Fruit fly (Drosophila melanogaster) whole organism, embryonic: ENCODE measurements around the gene Atx-1.
A peak's percentile ranks its signal among the peaks of the same experiment; 100 is the strongest.

Source experiments
- Abd-B ChIP-seq: fragments of 200-800 bp; sonication (Bioruptor generic); optimal IDR thresholded peaks from 2 replicates; lab custom pipeline; 2018; ENCODE audit warnings: missing biosample characterization, mild to moderate bottlenecking, missing genetic modification characterization, moderate library complexity
- Ada2b ChIP-seq: fragments of 200-800 bp; sonication (Bioruptor generic); IDR thresholded peaks from 2 replicates; pipeline ENCODE4 v1.3.6; 2022; ENCODE audit warnings: missing biosample characterization, missing genetic modification characterization
- Adf1 ChIP-seq: fragments of 200-800 bp; sonication (Bioruptor generic); IDR thresholded peaks from 2 replicates; pipeline ENCODE4 v1.3.6; 2022; ENCODE audit warnings: missing biosample characterization, missing genetic modification characterization
- Awh ChIP-seq: fragments of 200-800 bp; sonication (Bioruptor generic); IDR thresholded peaks from 2 replicates; pipeline ENCODE4, ENCODE4 v1.3.6; 2022; ENCODE audit warnings: missing biosample characterization, missing genetic modification characterization
- Bdp1 ChIP-seq: fragments of 200-800 bp; sonication (Bioruptor generic); optimal IDR thresholded peaks from 3 replicates; lab custom pipeline; 2016; ENCODE audit warnings: missing biosample characterization, missing genetic modification characterization
- CG10979 ChIP-seq: fragments of 200-800 bp; sonication (Bioruptor generic); optimal IDR thresholded peaks from 2 replicates; lab custom pipeline; 2018; ENCODE audit warnings: missing biosample characterization, mild to moderate bottlenecking, missing genetic modification characterization, moderate library complexity
- CG11085 ChIP-seq: fragments of 200-800 bp; sonication (Bioruptor generic); IDR thresholded peaks from 2 replicates; pipeline ENCODE4 v1.3.6; 2022; ENCODE audit warnings: missing biosample characterization, missing genetic modification characterization
- CG11456 ChIP-seq: fragments of 200-800 bp; sonication (Bioruptor generic); IDR thresholded peaks from 3 replicates; pipeline ENCODE4 v1.3.6; 2022; ENCODE audit warnings: missing biosample characterization, missing genetic modification characterization
- CG11560 ChIP-seq: fragments of 200-800 bp; sonication (Bioruptor generic); IDR thresholded peaks from 3 replicates; pipeline ENCODE4 v1.3.6; 2022; ENCODE audit warnings: missing biosample characterization, missing genetic modification characterization
- CG16815 ChIP-seq: fragments of 200-800 bp; sonication (Bioruptor generic); optimal IDR thresholded peaks from 3 replicates; lab custom pipeline; 2017; ENCODE audit warnings: missing biosample characterization, mild to moderate bottlenecking, missing genetic modification characterization
- CG18764 ChIP-seq: fragments of 200-800 bp; sonication (Bioruptor generic); optimal IDR thresholded peaks from 3 replicates; lab custom pipeline; 2016; ENCODE audit warnings: missing biosample characterization, missing genetic modification characterization
- CG31365 ChIP-seq: fragments of 200-800 bp; sonication (Bioruptor generic); optimal IDR thresholded peaks from 2 replicates; lab custom pipeline; 2018; ENCODE audit warnings: missing biosample characterization, mild to moderate bottlenecking, missing genetic modification characterization
- CG7928 ChIP-seq: fragments of 200-800 bp; sonication (Bioruptor generic); optimal IDR thresholded peaks from 2 replicates; lab custom pipeline; 2017; ENCODE audit warnings: missing biosample characterization, mild to moderate bottlenecking, missing genetic modification characterization
- CG7987 ChIP-seq: fragments of 200-800 bp; sonication (Bioruptor generic); optimal IDR thresholded peaks from 2 replicates; lab custom pipeline; 2018; ENCODE audit warnings: missing biosample characterization, mild to moderate bottlenecking, missing genetic modification characterization, moderate library complexity
- CoRest ChIP-seq: fragments of 200-800 bp; sonication (Bioruptor generic); optimal IDR thresholded peaks from 3 replicates; lab custom pipeline; 2018; ENCODE audit warnings: missing biosample characterization, mild to moderate bottlenecking, missing genetic modification characterization, moderate library complexity
- Dad ChIP-seq: fragments of 200-800 bp; sonication (Bioruptor generic); optimal IDR thresholded peaks from 3 replicates; lab custom pipeline; 2016; ENCODE audit warnings: missing biosample characterization, missing genetic modification characterization
- Dbx ChIP-seq: fragments of 200-800 bp; sonication (Bioruptor generic); IDR thresholded peaks from 3 replicates; pipeline ENCODE4 v1.3.6; 2022; ENCODE audit warnings: missing biosample characterization, missing genetic modification characterization
- Dek ChIP-seq: fragments of 200-800 bp; sonication (Bioruptor generic); optimal IDR thresholded peaks from 3 replicates; lab custom pipeline; 2019; ENCODE audit warnings: missing biosample characterization, mild to moderate bottlenecking, missing genetic modification characterization, moderate library complexity
- Ets65A ChIP-seq: fragments of 200-800 bp; sonication (Bioruptor generic); peaks from one replicate; lab custom pipeline; 2016; ENCODE audit warnings: missing biosample characterization, missing genetic modification characterization
- MESR4 ChIP-seq: fragments of 200-800 bp; sonication (Bioruptor generic); optimal IDR thresholded peaks from 2 replicates; lab custom pipeline; 2018; ENCODE audit warnings: missing biosample characterization, mild to moderate bottlenecking, missing genetic modification characterization, moderate library complexity
- Mad ChIP-seq: fragments of 200-800 bp; sonication (Bioruptor generic); optimal IDR thresholded peaks from 2 replicates; lab custom pipeline; 2016; ENCODE audit warnings: missing biosample characterization, missing genetic modification characterization
- Mrtf ChIP-seq: fragments of 200-800 bp; sonication (Bioruptor generic); IDR thresholded peaks from 3 replicates; pipeline ENCODE4 v1.3.6; 2022; ENCODE audit warnings: missing biosample characterization, missing genetic modification characterization
- NFAT ChIP-seq: fragments of 200-800 bp; sonication (Bioruptor generic); IDR thresholded peaks from 2 replicates; pipeline ENCODE4 v1.3.6; 2022; ENCODE audit warnings: missing biosample characterization, missing genetic modification characterization
- PHDP ChIP-seq: fragments of 200-800 bp; sonication (Bioruptor generic); optimal IDR thresholded peaks from 3 replicates; lab custom pipeline; 2018; ENCODE audit warnings: missing biosample characterization, mild to moderate bottlenecking, missing genetic modification characterization, moderate library complexity
- Rx ChIP-seq: fragments of 200-800 bp; sonication (Bioruptor generic); IDR thresholded peaks from 2 replicates; pipeline ENCODE4 v1.3.6; 2022; ENCODE audit warnings: missing biosample characterization, missing genetic modification characterization
- Side ChIP-seq: fragments of 200-800 bp; sonication (Bioruptor generic); optimal IDR thresholded peaks from 2 replicates; lab custom pipeline; 2016; ENCODE audit warnings: missing biosample characterization, missing genetic modification characterization
- Sry-β ChIP-seq: fragments of 200-800 bp; sonication (Bioruptor generic); optimal IDR thresholded peaks from 2 replicates; lab custom pipeline; 2018; ENCODE audit warnings: missing biosample characterization, mild to moderate bottlenecking, missing genetic modification characterization, moderate library complexity
- Tbp ChIP-seq: fragments of >200 bp; optimal IDR thresholded peaks from 2 replicates; lab custom pipeline; 2018; ENCODE audit warnings: missing biosample characterization, missing genetic modification characterization
- YL-1 ChIP-seq: fragments of 200-800 bp; sonication (Bioruptor generic); optimal IDR thresholded peaks from 3 replicates; lab custom pipeline; 2017; ENCODE audit warnings: missing biosample characterization, mild to moderate bottlenecking, missing genetic modification characterization
- ase ChIP-seq: fragments of 200-800 bp; sonication (Bioruptor generic); IDR thresholded peaks from 3 replicates; pipeline ENCODE4 v1.3.6; 2022; ENCODE audit warnings: missing biosample characterization, missing genetic modification characterization
- bowl ChIP-seq: fragments of 200-800 bp; sonication (Bioruptor generic); IDR thresholded peaks from 2 replicates; pipeline ENCODE4 v1.3.6; 2022; ENCODE audit warnings: missing biosample characterization, missing genetic modification characterization
- corto ChIP-seq: fragments of 200-800 bp; sonication (Bioruptor generic); optimal IDR thresholded peaks from 2 replicates; lab custom pipeline; 2016; ENCODE audit warnings: missing biosample characterization, mild to moderate bottlenecking, missing genetic modification characterization, moderate library complexity
- cwo ChIP-seq: fragments of 200-800 bp; sonication (Bioruptor generic); optimal IDR thresholded peaks from 3 replicates; lab custom pipeline; 2017; ENCODE audit warnings: missing biosample characterization, missing genetic modification characterization, mild to moderate bottlenecking, moderate library complexity, missing genetic modification reagents
- dimm ChIP-seq: fragments of 200-800 bp; sonication (Bioruptor generic); IDR thresholded peaks from 2 replicates; pipeline ENCODE4 v1.3.6; 2022; ENCODE audit warnings: missing biosample characterization, missing genetic modification characterization
- en ChIP-seq: fragments of 200-800 bp; sonication (Bioruptor generic); optimal IDR thresholded peaks from 2 replicates; lab custom pipeline; 2016; ENCODE audit warnings: missing biosample characterization, missing genetic modification characterization
- fd102C ChIP-seq: fragments of 200-800 bp; sonication (Bioruptor generic); optimal IDR thresholded peaks from 2 replicates; lab custom pipeline; 2018; ENCODE audit warnings: missing biosample characterization, mild to moderate bottlenecking, missing genetic modification characterization, moderate library complexity
- ftz-f1 ChIP-seq: fragments of 200-800 bp; sonication (Bioruptor generic); optimal IDR thresholded peaks from 2 replicates; lab custom pipeline; 2016; ENCODE audit warnings: missing biosample characterization, missing genetic modification characterization
- her ChIP-seq: fragments of 200-800 bp; sonication (Bioruptor generic); optimal IDR thresholded peaks from 2 replicates; lab custom pipeline; 2016; ENCODE audit warnings: missing biosample characterization, missing genetic modification characterization
- mirr ChIP-seq: fragments of 200-800 bp; sonication (Bioruptor generic); optimal IDR thresholded peaks from 3 replicates; lab custom pipeline; 2018; ENCODE audit warnings: missing biosample characterization, mild to moderate bottlenecking, missing genetic modification characterization
- p53 ChIP-seq: fragments of 200-800 bp; sonication (Bioruptor generic); optimal IDR thresholded peaks from 2 replicates; lab custom pipeline; 2016; ENCODE audit warnings: missing biosample characterization, missing genetic modification characterization
- pb ChIP-seq: fragments of 200-800 bp; sonication (Bioruptor generic); optimal IDR thresholded peaks from 3 replicates; lab custom pipeline; 2016; ENCODE audit warnings: missing biosample characterization, missing genetic modification characterization
- pnt ChIP-seq: fragments of 200-800 bp; sonication (Bioruptor generic); optimal IDR thresholded peaks from 3 replicates; lab custom pipeline; 2016; ENCODE audit warnings: missing biosample characterization, missing genetic modification characterization
- psq ChIP-seq: fragments of 200-800 bp; sonication (Bioruptor generic); optimal IDR thresholded peaks from 2 replicates; lab custom pipeline; 2017; ENCODE audit warnings: missing biosample characterization, missing genetic modification characterization
- ranshi ChIP-seq: fragments of 200-800 bp; sonication (Bioruptor generic); IDR thresholded peaks from 2 replicates; pipeline ENCODE4 v1.3.6; 2022; ENCODE audit warnings: missing biosample characterization, missing genetic modification characterization
- sd ChIP-seq: fragments of 200-800 bp; sonication (Bioruptor generic); optimal IDR thresholded peaks from 3 replicates; lab custom pipeline; 2018; ENCODE audit warnings: missing biosample characterization, mild to moderate bottlenecking, missing genetic modification characterization, moderate library complexity
- sens ChIP-seq: fragments of 200-800 bp; sonication (Bioruptor generic); peaks from one replicate; lab custom pipeline; 2016; ENCODE audit warnings: missing biosample characterization, missing genetic modification characterization
- sisA ChIP-seq: fragments of 200-800 bp; sonication (Bioruptor generic); IDR thresholded peaks from 2 replicates; pipeline ENCODE4 v1.3.6; 2022; ENCODE audit warnings: missing biosample characterization, missing genetic modification characterization
- slbo ChIP-seq: fragments of 200-800 bp; sonication (Bioruptor generic); IDR thresholded peaks from 2 replicates; pipeline ENCODE4 v1.3.6; 2022; ENCODE audit warnings: missing biosample characterization, missing genetic modification characterization
- slou ChIP-seq: fragments of 200-800 bp; sonication (Bioruptor generic); optimal IDR thresholded peaks from 3 replicates; lab custom pipeline; 2016; ENCODE audit warnings: missing biosample characterization, missing genetic modification characterization
- ssp ChIP-seq: fragments of 200-800 bp; sonication (Bioruptor generic); IDR thresholded peaks from 2 replicates; pipeline ENCODE4 v1.3.6; 2022; ENCODE audit warnings: missing biosample characterization, missing genetic modification characterization
- vnd ChIP-seq: fragments of 200-800 bp; sonication (Bioruptor generic); IDR thresholded peaks from 3 replicates; pipeline ENCODE4 v1.3.6; 2022; ENCODE audit warnings: missing biosample characterization, missing genetic modification characterization; ENCODE audit not compliant: partially characterized antibody
- zen2 ChIP-seq: fragments of 200-800 bp; sonication (Bioruptor generic); IDR thresholded peaks from 3 replicates; pipeline ENCODE4 v1.3.6; 2022; ENCODE audit warnings: missing biosample characterization, missing genetic modification characterization; ENCODE audit not compliant: partially characterized antibody

The Atx-1 gene

DNA sequence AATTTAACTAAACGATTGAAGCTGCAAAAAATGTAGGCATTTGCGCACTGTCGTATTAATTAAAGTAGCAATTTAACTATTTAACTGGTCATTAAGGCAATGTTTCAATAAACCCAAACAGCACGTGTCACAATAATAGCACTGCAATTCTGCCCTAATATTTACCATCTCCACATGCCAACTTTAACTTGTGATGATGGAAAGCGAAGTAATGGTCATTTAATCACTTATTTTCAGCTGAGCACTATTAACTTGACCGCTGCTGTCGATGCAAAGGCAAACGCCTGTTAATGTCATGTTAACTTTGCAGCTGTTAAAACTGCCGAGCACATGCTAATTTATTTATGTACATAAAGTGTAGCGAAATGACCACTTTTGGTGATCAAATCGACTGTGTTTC is 28.8 kb upstream of the Atx-1 start (continued):
- peak; percentile 73 for TF ChIP-seq pb (GFP tag; lab: Kevin White, UChicago)
- peak; percentile 93 for TF ChIP-seq slbo (GFP tag; lab: Robert Waterston, UW)
- peak; percentile 53 for TF ChIP-seq psq (GFP tag; lab: Kevin White, UChicago)
- TF ChIP-seq vnd (GFP tag; lab: Robert Waterston, UW): no peak
- peak; percentile 18 for TF ChIP-seq YL-1 (GFP tag; lab: Kevin White, UChicago)
- TF ChIP-seq CG10979 (tag; lab: Kevin White, UChicago): peak; percentile 68
- peak; percentile 97 for TF ChIP-seq Ets65A (GFP tag; lab: Kevin White, UChicago)
- no peak for TF ChIP-seq fd102C
- no peak for TF ChIP-seq ftz-f1 (GFP tag; lab: Kevin White, UChicago)
- TF ChIP-seq CG11456 (GFP tag; lab: Robert Waterston, UW): peak; percentile 92
- peak; percentile 79 for TF ChIP-seq Mrtf (GFP tag; lab: Robert Waterston, UW)
- no peak for TF ChIP-seq Sry-β (GFP tag; lab: Kevin White, UChicago)
- peak; percentile 95 for TF ChIP-seq sens (GFP tag; lab: Kevin White, UChicago)
- TF ChIP-seq ase (GFP tag; lab: Robert Waterston, UW): peak; percentile 75; the same call in 2 of the 3 replicates
- peak; percentile 83 for TF ChIP-seq CoRest
- TF ChIP-seq Adf1 (GFP tag; lab: Robert Waterston, UW): peak; percentile 48; the same call in 1 of the 2 replicates
- peak; percentile 81 for TF ChIP-seq her (GFP tag; lab: Kevin White, UChicago)
- TF ChIP-seq Mad: peak; percentile 78
- TF ChIP-seq Dek (tag; lab: Kevin White, UChicago): peak; percentile 73
- no peak for TF ChIP-seq sd (tag; lab: Kevin White, UChicago)
- TF ChIP-seq Bdp1 (GFP tag; lab: Kevin White, UChicago): peak; percentile 55
- TF ChIP-seq Rx (GFP tag; lab: Robert Waterston, UW): peak; percentile 87
- TF ChIP-seq en (GFP tag; lab: Kevin White, UChicago): peak; percentile 54
- TF ChIP-seq CG11085 (GFP tag; lab: Robert Waterston, UW): peak; percentile 60
- peak; percentile 20 for TF ChIP-seq CG7987
- TF ChIP-seq pnt (GFP tag; lab: Kevin White, UChicago): peak; percentile 59
- TF ChIP-seq Dad: peak; percentile 79
- TF ChIP-seq ssp (GFP tag; lab: Robert Waterston, UW): peak; percentile 62; the same call in 1 of the 2 replicates
- peak; percentile 68 for TF ChIP-seq dimm
- TF ChIP-seq ranshi (GFP tag; lab: Robert Waterston, UW): peak; percentile 87
- peak; percentile 65 for TF ChIP-seq Side (GFP tag; lab: Kevin White, UChicago)
- TF ChIP-seq slou (GFP tag; lab: Kevin White, UChicago): peak; percentile 45
- no peak for TF ChIP-seq corto (GFP tag; lab: Kevin White, UChicago)
- TF ChIP-seq p53 (GFP tag; lab: Kevin White, UChicago): peak; percentile 51
- peak; percentile 71 for TF ChIP-seq CG16815 (GFP tag; lab: Kevin White, UChicago)
- TF ChIP-seq MESR4: peak; percentile 13
- TF ChIP-seq CG18764 (GFP tag; lab: Kevin White, UChicago): peak; percentile 60
- peak; percentile 86 for TF ChIP-seq Dbx
- TF ChIP-seq sisA: peak; percentile 83
- peak; percentile 62 for TF ChIP-seq CG31365 (tag; lab: Kevin White, UChicago)
- peak; percentile 82 for TF ChIP-seq Awh (GFP tag; lab: Robert Waterston, UW)
- peak; percentile 66; the same call in 1 of the 2 replicates for TF ChIP-seq bowl
- peak; percentile 84 for TF ChIP-seq PHDP (tag; lab: Kevin White, UChicago)
- TF ChIP-seq Tbp (GFP tag; lab: Kevin White, UChicago): no peak
- no peak for TF ChIP-seq zen2 (GFP tag; lab: Robert Waterston, UW)
- peak; percentile 55; the same call in 2 of the 3 replicates for TF ChIP-seq CG11560 (tag; lab: Robert Waterston, UW)
- TF ChIP-seq cwo (GFP tag; lab: Kevin White, UChicago): peak; percentile 68
- peak; percentile 81 for TF ChIP-seq Abd-B (GFP tag; lab: Kevin White, UChicago)
- peak; percentile 88 for TF ChIP-seq Ada2b
- TF ChIP-seq NFAT (GFP tag; lab: Robert Waterston, UW): peak; percentile 85
- TF ChIP-seq mirr (GFP tag; lab: Kevin White, UChicago): peak; percentile 57
- peak; percentile 36 for TF ChIP-seq CG7928 (GFP tag; lab: Kevin White, UChicago)
